In the genomic region with DNA sequence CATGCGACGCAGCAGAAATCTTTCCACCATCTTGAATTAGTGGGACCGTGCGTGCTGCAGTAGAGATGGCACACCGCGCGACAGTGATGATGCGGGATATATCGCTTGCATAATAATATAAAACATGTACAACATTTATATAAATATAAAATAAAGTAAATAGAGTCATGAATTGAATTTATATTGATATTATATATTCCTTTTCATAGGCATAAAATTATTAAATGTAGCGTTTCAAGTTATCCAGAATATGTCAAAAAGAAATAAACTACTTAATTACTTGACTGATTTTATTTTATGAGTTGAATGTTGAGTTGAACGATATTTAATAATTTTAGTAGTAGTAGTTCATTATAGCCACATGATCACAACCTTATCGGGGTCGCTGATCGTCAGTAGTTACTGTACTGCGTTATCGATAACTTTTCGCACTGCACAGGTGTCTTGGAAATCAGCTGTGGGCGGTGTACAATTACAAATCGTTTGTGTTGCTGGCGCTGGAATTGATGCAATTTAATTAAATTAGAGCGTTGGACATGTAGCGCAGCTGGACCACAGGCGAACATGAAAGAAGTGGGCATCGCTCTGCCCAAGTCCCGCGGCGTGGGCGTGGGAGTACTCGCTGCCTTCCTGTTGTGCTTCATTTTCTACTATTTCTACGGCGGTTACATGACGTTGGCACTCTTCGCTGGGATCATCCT, we compare ENCODE assay signal across 1 fruit fly cellular context.
TF ChIP-seq lines count a peak whose summit lies in the region.

A gene (minus strand): TSS at position 43 of the 701 bp plus-strand sequence.
A gene (plus strand): TSS at position 436 of the 701 bp plus-strand sequence.

TF ChIP-seq in whole organism, embryonic, 481 proteins besides CTCF, POLR2A, EP300 and RAD21 (continued from another document and continues in another):
- TF ChIP-seq CG13123 (GFP tag; optimal IDR thresholded peaks at IDR 0.05; lab: Kevin White, UChicago) = peak; percentile 78
- peak; percentile 93 for TF ChIP-seq CG9932 (GFP tag; IDR thresholded peaks at IDR 0.05; lab: Robert Waterston, UW)
- TF ChIP-seq oc (tag; optimal IDR thresholded peaks at IDR 0.05; lab: Kevin White, UChicago) = peak; percentile 52
- TF ChIP-seq pfk (GFP tag; optimal IDR thresholded peaks at IDR 0.05; lab: Kevin White, UChicago) = peak; percentile 44
- TF ChIP-seq Gsc (GFP tag; IDR thresholded peaks at IDR 0.05; lab: Robert Waterston, UW) = peak; percentile 48; the same call in 1 of the 2 replicates
- peak; percentile 91 for TF ChIP-seq CG2678 (tag; optimal IDR thresholded peaks at IDR 0.05; lab: Kevin White, UChicago)
- peak; percentile 50 for TF ChIP-seq tup (GFP tag; optimal IDR thresholded peaks at IDR 0.05; lab: Kevin White, UChicago)
- no peak for TF ChIP-seq ash1 (GFP tag; optimal IDR thresholded peaks at IDR 0.05; lab: Kevin White, UChicago)
- peak; percentile 94 for TF ChIP-seq CoRest (tag; optimal IDR thresholded peaks at IDR 0.05; lab: Kevin White, UChicago)
- peak; percentile 83 for TF ChIP-seq caup (GFP tag; optimal IDR thresholded peaks at IDR 0.05; lab: Kevin White, UChicago; ENCODE audit: severe bottlenecking)
- peak in 1 of 2 experiments; percentile 64 for TF ChIP-seq Hr51 (GFP tag; optimal IDR thresholded peaks at IDR 0.05; lab: Kevin White, UChicago)
- peak; percentile 63 for TF ChIP-seq CG12744 (GFP tag; optimal IDR thresholded peaks at IDR 0.05; lab: Kevin White, UChicago)
- peak; percentile 71 for TF ChIP-seq CG18476 (GFP tag; optimal IDR thresholded peaks at IDR 0.05; lab: Kevin White, UChicago)
- TF ChIP-seq insv (GFP tag; optimal IDR thresholded peaks at IDR 0.05; lab: Kevin White, UChicago) = peak in 1 of 2 experiments; percentile 54
- TF ChIP-seq Xrp1 (GFP tag; IDR thresholded peaks at IDR 0.05; lab: Robert Waterston, UW) = peak; percentile 81
- peak; percentile 83 for TF ChIP-seq Nf-YC (tag; optimal IDR thresholded peaks at IDR 0.05; lab: Kevin White, UChicago)
- 0 out of 3 replicates have a peak, but pooled peaks have one; percentile 8 for TF ChIP-seq gce (GFP tag; IDR thresholded peaks at IDR 0.05; lab: Robert Waterston, UW)
- peak; percentile 85 for TF ChIP-seq CG10654 (GFP tag; optimal IDR thresholded peaks at IDR 0.05; lab: Kevin White, UChicago)
- no peak for TF ChIP-seq exex (tag; optimal IDR thresholded peaks at IDR 0.05; lab: Kevin White, UChicago)
- TF ChIP-seq CG2120 (GFP tag; optimal IDR thresholded peaks at IDR 0.05; lab: Kevin White, UChicago) = peak; percentile 90
- no peak for TF ChIP-seq Deaf1 (tag; optimal IDR thresholded peaks at IDR 0.05; lab: Kevin White, UChicago)
- no peak for TF ChIP-seq CG34376 (GFP tag; optimal IDR thresholded peaks at IDR 0.05; lab: Kevin White, UChicago)
- TF ChIP-seq NC2α (GFP tag; optimal IDR thresholded peaks at IDR 0.05; lab: Kevin White, UChicago) = no peak
- no peak; the same call in 1 of the 2 replicates for TF ChIP-seq cas (GFP tag; IDR thresholded peaks at IDR 0.05; lab: Robert Waterston, UW)
- TF ChIP-seq CG17568 (GFP tag; optimal IDR thresholded peaks at IDR 0.05; lab: Kevin White, UChicago) = no peak
- peak; percentile 75 for TF ChIP-seq scrt (GFP tag; optimal IDR thresholded peaks at IDR 0.05; lab: Kevin White, UChicago)
- peak; percentile 87 for TF ChIP-seq CG17829 (tag; optimal IDR thresholded peaks at IDR 0.05; lab: Kevin White, UChicago)
- peak; percentile 76 for TF ChIP-seq CG7786 (GFP tag; optimal IDR thresholded peaks at IDR 0.05; lab: Kevin White, UChicago)
- TF ChIP-seq Dfd (GFP tag; optimal IDR thresholded peaks at IDR 0.05; lab: Kevin White, UChicago) = no peak
- TF ChIP-seq dysf (GFP tag; IDR thresholded peaks at IDR 0.05; lab: Robert Waterston, UW) = peak; percentile 88
- peak; percentile 94 for TF ChIP-seq CG12659 (GFP tag; optimal IDR thresholded peaks at IDR 0.05; lab: Kevin White, UChicago)
- peak; percentile 36 for TF ChIP-seq lbe (GFP tag; optimal IDR thresholded peaks at IDR 0.05; lab: Kevin White, UChicago)
- no peak for TF ChIP-seq Blimp-1 (GFP tag; optimal IDR thresholded peaks at IDR 0.05; lab: Kevin White, UChicago)
- peak; percentile 61 for TF ChIP-seq CG3065 (GFP tag; optimal IDR thresholded peaks at IDR 0.05; lab: Kevin White, UChicago)
- TF ChIP-seq D19A (tag; optimal IDR thresholded peaks at IDR 0.05; lab: Kevin White, UChicago) = no peak
- no peak for TF ChIP-seq toy (GFP tag; IDR thresholded peaks at IDR 0.05; lab: Robert Waterston, UW)
- peak; percentile 1 for TF ChIP-seq Elba2 (GFP tag; optimal IDR thresholded peaks at IDR 0.05; lab: Kevin White, UChicago)
- peak; percentile 64 for TF ChIP-seq CG4854 (GFP tag; optimal IDR thresholded peaks at IDR 0.05; lab: Kevin White, UChicago)
- peak; percentile 75 for TF ChIP-seq pho (GFP tag; optimal IDR thresholded peaks at IDR 0.05; lab: Kevin White, UChicago)
- TF ChIP-seq Hmx (GFP tag; optimal IDR thresholded peaks at IDR 0.05; lab: Kevin White, UChicago) = no peak
- peak; percentile 79 for TF ChIP-seq Mad (GFP tag; optimal IDR thresholded peaks at IDR 0.05; lab: Kevin White, UChicago)
- TF ChIP-seq wdn (GFP tag; IDR thresholded peaks at IDR 0.05; lab: Robert Waterston, UW) = peak; percentile 66
- no peak for TF ChIP-seq CG11398 (GFP tag; optimal IDR thresholded peaks at IDR 0.05; lab: Kevin White, UChicago)
- TF ChIP-seq luna (GFP tag; optimal IDR thresholded peaks at IDR 0.05; lab: Kevin White, UChicago) = no peak
- no peak for TF ChIP-seq HLH4C (GFP tag; IDR thresholded peaks at IDR 0.05; lab: Robert Waterston, UW; ENCODE audit: partially characterized antibody)
- no peak for TF ChIP-seq hkb (optimal IDR thresholded peaks at IDR 0.05; lab: Kevin White, UChicago)
- peak; percentile 72 for TF ChIP-seq hkb (GFP tag; IDR thresholded peaks at IDR 0.05; lab: Robert Waterston, UW)
- TF ChIP-seq CG7987 (GFP tag; optimal IDR thresholded peaks at IDR 0.05; lab: Kevin White, UChicago) = peak; percentile 54
- TF ChIP-seq NFAT (GFP tag; IDR thresholded peaks at IDR 0.05; lab: Robert Waterston, UW) = peak; percentile 66
- TF ChIP-seq ab (GFP tag; optimal IDR thresholded peaks at IDR 0.05; lab: Kevin White, UChicago) = peak; percentile 74
- TF ChIP-seq CG16863 (GFP tag; optimal IDR thresholded peaks at IDR 0.05; lab: Kevin White, UChicago) = peak; percentile 50
- peak; percentile 69 for TF ChIP-seq CG12299 (tag; optimal IDR thresholded peaks at IDR 0.05; lab: Kevin White, UChicago)
- no peak for TF ChIP-seq h (optimal IDR thresholded peaks at IDR 0.05; lab: Kevin White, UChicago)
- no peak for TF ChIP-seq CkIIα-i1 (GFP tag; IDR thresholded peaks at IDR 0.05; lab: Robert Waterston, UW)
- peak; percentile 51 for TF ChIP-seq schlank (tag; optimal IDR thresholded peaks at IDR 0.05; lab: Kevin White, UChicago)
- peak; percentile 77 for TF ChIP-seq CG17612 (GFP tag; IDR thresholded peaks at IDR 0.05; lab: Robert Waterston, UW)
- peak; percentile 70 for TF ChIP-seq CG4617 (GFP tag; optimal IDR thresholded peaks at IDR 0.05; lab: Kevin White, UChicago; ENCODE audit: borderline replicate concordance)
- TF ChIP-seq Atf6 (GFP tag; IDR thresholded peaks at IDR 0.05; lab: Robert Waterston, UW) = peak; percentile 73
- peak; percentile 76 for TF ChIP-seq CG15514 (GFP tag; optimal IDR thresholded peaks at IDR 0.05; lab: Kevin White, UChicago)
- TF ChIP-seq Nf-YB (GFP tag; optimal IDR thresholded peaks at IDR 0.05; lab: Kevin White, UChicago) = peak; percentile 67
- TF ChIP-seq zen2 (GFP tag; IDR thresholded peaks at IDR 0.05; lab: Robert Waterston, UW; ENCODE audit: partially characterized antibody) = 0 out of 3 replicates have a peak, but pooled peaks have one; percentile 27
- TF ChIP-seq corto (GFP tag; optimal IDR thresholded peaks at IDR 0.05; lab: Kevin White, UChicago) = no peak
- peak; percentile 38 for TF ChIP-seq CG7928 (GFP tag; optimal IDR thresholded peaks at IDR 0.05; lab: Kevin White, UChicago)
- peak; percentile 32 for TF ChIP-seq nom (GFP tag; optimal IDR thresholded peaks at IDR 0.05; lab: Kevin White, UChicago)
- TF ChIP-seq Adf1 (GFP tag; IDR thresholded peaks at IDR 0.05; lab: Robert Waterston, UW) = peak; percentile 40; the same call in 1 of the 2 replicates
- peak; percentile 61 for TF ChIP-seq onecut (GFP tag; IDR thresholded peaks at IDR 0.05; lab: Robert Waterston, UW)
- peak; percentile 77 for TF ChIP-seq ewg (GFP tag; optimal IDR thresholded peaks at IDR 0.05; lab: Kevin White, UChicago)
- TF ChIP-seq kay (GFP tag; optimal IDR thresholded peaks at IDR 0.05; lab: Kevin White, UChicago) = peak; percentile 72
- peak; percentile 89 for TF ChIP-seq bcd (GFP tag; optimal IDR thresholded peaks at IDR 0.05; lab: Kevin White, UChicago)
- TF ChIP-seq CG32767 (GFP tag; IDR thresholded peaks at IDR 0.05; lab: Robert Waterston, UW) = peak; percentile 54; the same call in 1 of the 2 replicates
- TF ChIP-seq fd3F (GFP tag; optimal IDR thresholded peaks at IDR 0.05; lab: Kevin White, UChicago) = peak; percentile 84
- TF ChIP-seq sima (GFP tag; optimal IDR thresholded peaks at IDR 0.05; lab: Kevin White, UChicago) = no peak
- peak; percentile 88 for TF ChIP-seq CG8924 (tag; optimal IDR thresholded peaks at IDR 0.05; lab: Kevin White, UChicago)
- TF ChIP-seq sens (GFP tag; lab: Kevin White, UChicago) = peak; percentile 94
- TF ChIP-seq Bgb (GFP tag; IDR thresholded peaks at IDR 0.05; lab: Robert Waterston, UW; ENCODE audit: partially characterized antibody) = no peak
- peak; percentile 79 for TF ChIP-seq CG17359 (tag; optimal IDR thresholded peaks at IDR 0.05; lab: Kevin White, UChicago)
- peak; percentile 100 for TF ChIP-seq phol (tag; optimal IDR thresholded peaks at IDR 0.05; lab: Kevin White, UChicago)
- TF ChIP-seq tx (GFP tag; optimal IDR thresholded peaks at IDR 0.05; lab: Kevin White, UChicago) = peak; percentile 57
- TF ChIP-seq ttk (GFP tag; IDR thresholded peaks at IDR 0.05; lab: Robert Waterston, UW) = peak; percentile 82
- TF ChIP-seq tgo (GFP tag; IDR thresholded peaks at IDR 0.05; lab: Robert Waterston, UW) = peak; percentile 85
- peak; percentile 86 for TF ChIP-seq CG1233 (GFP tag; optimal IDR thresholded peaks at IDR 0.05; lab: Kevin White, UChicago)
- peak; percentile 74 for TF ChIP-seq ro (GFP tag; IDR thresholded peaks at IDR 0.05; lab: Robert Waterston, UW)
- TF ChIP-seq CG17912 (GFP tag; optimal IDR thresholded peaks at IDR 0.05; lab: Kevin White, UChicago) = peak; percentile 54
- TF ChIP-seq Fer1 (GFP tag; optimal IDR thresholded peaks at IDR 0.05; lab: Kevin White, UChicago) = peak; percentile 72
- no peak for TF ChIP-seq lab (GFP tag; optimal IDR thresholded peaks at IDR 0.05; lab: Kevin White, UChicago)
- TF ChIP-seq CG2875 (GFP tag; optimal IDR thresholded peaks at IDR 0.05; lab: Kevin White, UChicago) = peak; percentile 77
- peak; percentile 72 for TF ChIP-seq CG30431 (GFP tag; optimal IDR thresholded peaks at IDR 0.05; lab: Kevin White, UChicago)
- peak; percentile 86 for TF ChIP-seq Fer3 (tag; optimal IDR thresholded peaks at IDR 0.05; lab: Kevin White, UChicago)
- peak; percentile 83; the same call in 1 of the 2 replicates for TF ChIP-seq ranshi (GFP tag; IDR thresholded peaks at IDR 0.05; lab: Robert Waterston, UW)
- TF ChIP-seq CG1602 (GFP tag; optimal IDR thresholded peaks at IDR 0.05; lab: Kevin White, UChicago) = peak; percentile 88
- peak; percentile 68 for TF ChIP-seq Drgx (GFP tag; IDR thresholded peaks at IDR 0.05; lab: Robert Waterston, UW)
- TF ChIP-seq stc (GFP tag; IDR thresholded peaks at IDR 0.05; lab: Robert Waterston, UW) = peak; percentile 35; the same call in 1 of the 2 replicates
- no peak for TF ChIP-seq dmrt99B (tag; optimal IDR thresholded peaks at IDR 0.05; lab: Kevin White, UChicago)
- TF ChIP-seq otp (GFP tag; IDR thresholded peaks at IDR 0.05; lab: Robert Waterston, UW) = peak; percentile 69; the same call in 1 of the 3 replicates
- no peak for TF ChIP-seq CG8281 (tag; optimal IDR thresholded peaks at IDR 0.05; lab: Kevin White, UChicago)
- TF ChIP-seq BEAF-32 (GFP tag; optimal IDR thresholded peaks at IDR 0.05; lab: Kevin White, UChicago) = peak; percentile 75
- peak; percentile 92 for TF ChIP-seq Abd-B (GFP tag; optimal IDR thresholded peaks at IDR 0.05; lab: Kevin White, UChicago)
- peak; percentile 84 for TF ChIP-seq CG14014 (GFP tag; IDR thresholded peaks at IDR 0.05; lab: Robert Waterston, UW)
- peak; percentile 64 to 92 for TF ChIP-seq crp (GFP tag; optimal IDR thresholded peaks at IDR 0.05; lab: Kevin White, UChicago)
- TF ChIP-seq pnt (GFP tag; optimal IDR thresholded peaks at IDR 0.05; lab: Kevin White, UChicago) = peak; percentile 74
- TF ChIP-seq abd-A (tag; optimal IDR thresholded peaks at IDR 0.05; lab: Kevin White, UChicago) = no peak
- peak; percentile 81 for TF ChIP-seq Oli (tag; optimal IDR thresholded peaks at IDR 0.05; lab: Kevin White, UChicago)
- peak; percentile 81 for TF ChIP-seq twi (tag; optimal IDR thresholded peaks at IDR 0.05; lab: Kevin White, UChicago)
- no peak for TF ChIP-seq TFAM (GFP tag; optimal IDR thresholded peaks at IDR 0.05; lab: Kevin White, UChicago)
- peak; percentile 72 for TF ChIP-seq CG1603 (tag; optimal IDR thresholded peaks at IDR 0.05; lab: Kevin White, UChicago)
- peak; percentile 92 for TF ChIP-seq Hr3 (GFP tag; optimal IDR thresholded peaks at IDR 0.05; lab: Kevin White, UChicago)
- TF ChIP-seq run (tag; optimal IDR thresholded peaks at IDR 0.05; lab: Kevin White, UChicago) = peak; percentile 26
- no peak for TF ChIP-seq Jarid2 (GFP tag; optimal IDR thresholded peaks at IDR 0.05; lab: Kevin White, UChicago)
- peak; percentile 83 for TF ChIP-seq CG11456 (GFP tag; IDR thresholded peaks at IDR 0.05; lab: Robert Waterston, UW)
- TF ChIP-seq mld (GFP tag; IDR thresholded peaks at IDR 0.05; lab: Robert Waterston, UW; ENCODE audit: partially characterized antibody) = no peak
- no peak for TF ChIP-seq CG4282 (GFP tag; optimal IDR thresholded peaks at IDR 0.05; lab: Kevin White, UChicago)
- TF ChIP-seq Mes4 (GFP tag; optimal IDR thresholded peaks at IDR 0.05; lab: Kevin White, UChicago) = no peak
- TF ChIP-seq CG4707 (GFP tag; optimal IDR thresholded peaks at IDR 0.05; lab: Kevin White, UChicago) = no peak
- TF ChIP-seq slp2 (GFP tag; optimal IDR thresholded peaks at IDR 0.05; lab: Kevin White, UChicago) = peak; percentile 50
- peak; percentile 86 for TF ChIP-seq dmrt11E (tag; optimal IDR thresholded peaks at IDR 0.05; lab: Kevin White, UChicago)
- no peak for TF ChIP-seq CG7745 (tag; optimal IDR thresholded peaks at IDR 0.05; lab: Kevin White, UChicago)
- TF ChIP-seq CG14050 (GFP tag; IDR thresholded peaks at IDR 0.05; lab: Robert Waterston, UW) = peak; percentile 69
- peak; percentile 39; the same call in 1 of the 2 replicates for TF ChIP-seq inv (GFP tag; IDR thresholded peaks at IDR 0.05; lab: Robert Waterston, UW; ENCODE audit: partially characterized antibody)
- 0 out of 2 replicates have a peak, but pooled peaks have one; percentile 47 for TF ChIP-seq peb (GFP tag; IDR thresholded peaks at IDR 0.05; lab: Robert Waterston, UW)
- peak; percentile 84 for TF ChIP-seq vvl (GFP tag; IDR thresholded peaks at IDR 0.05; lab: Robert Waterston, UW)
